Worm (Caenorhabditis elegans) whole organism, L2 larva: ENCODE results near the gene immp-2.
A peak's percentile ranks its signal among the peaks of the same experiment; 100 is the strongest.

Experiments
- C34F6.9 ChIP-seq: fragments of 150-350 bp; optimal IDR thresholded peaks from 2 replicates; lab custom pipeline; 2014; ENCODE audit warnings: missing biosample characterization, missing genetic modification characterization
- F13H6.1 ChIP-seq: sonication (generic microtip); optimal IDR thresholded peaks from 2 replicates; lab custom pipeline; 2016; ENCODE audit warnings: missing genetic modification characterization, missing compliant biosample characterization
- ZK546.5 ChIP-seq: sonication (generic microtip); optimal IDR thresholded peaks from 2 replicates; lab custom pipeline; 2017; ENCODE audit warnings: missing biosample characterization, missing genetic modification characterization
- lin-13 ChIP-seq: fragments of 150-350 bp; optimal IDR thresholded peaks from 2 replicates; lab custom pipeline; 2014; ENCODE audit warnings: missing biosample characterization, missing genetic modification reagents, missing genetic modification characterization
- lsy-2 ChIP-seq, 2 experiments: fragments of 150-350 bp in 1 of 2; sonication (generic microtip) in 1 of 2; optimal IDR thresholded peaks; 2 replicates each; lab custom pipeline; 2014 to 2017; ENCODE audit warnings: missing biosample characterization in 2 of 2, missing genetic modification characterization in 2 of 2
- mdl-1 ChIP-seq, 2 experiments: fragments of 150-350 bp in 1 of 2; sonication (generic microtip) in 1 of 2; optimal IDR thresholded peaks; 2 replicates each; lab custom pipeline; 2017; ENCODE audit warnings: missing biosample characterization in 2 of 2, missing genetic modification characterization in 2 of 2
- nhr-10 ChIP-seq: sonication (generic microtip); optimal IDR thresholded peaks from 2 replicates; lab custom pipeline; 2017; ENCODE audit warnings: missing biosample characterization, missing genetic modification characterization
- nhr-11 ChIP-seq: fragments of 150-350 bp; optimal IDR thresholded peaks from 2 replicates; lab custom pipeline; 2014; ENCODE audit warnings: missing biosample characterization, missing genetic modification characterization
- nhr-237 ChIP-seq: fragments of 150-350 bp; optimal IDR thresholded peaks from 2 replicates; lab custom pipeline; 2014; ENCODE audit warnings: missing biosample characterization, missing genetic modification characterization
- sem-4 ChIP-seq: fragments of 150-350 bp; optimal IDR thresholded peaks from 2 replicates; lab custom pipeline; 2014; ENCODE audit warnings: missing biosample characterization, missing genetic modification reagents, missing genetic modification characterization
- sma-3 ChIP-seq: sonication (generic microtip); optimal IDR thresholded peaks from 2 replicates; lab custom pipeline; 2016; ENCODE audit warnings: missing genetic modification reagents, missing genetic modification characterization, missing compliant biosample characterization
- unc-39 ChIP-seq: fragments of 150-350 bp; optimal IDR thresholded peaks from 2 replicates; lab custom pipeline; 2014; ENCODE audit warnings: missing biosample characterization, missing genetic modification characterization
- ztf-11 ChIP-seq: sonication (generic microtip); optimal IDR thresholded peaks from 2 replicates; lab custom pipeline; 2017; ENCODE audit warnings: missing biosample characterization, missing genetic modification characterization

Gene immp-2

DNA sequence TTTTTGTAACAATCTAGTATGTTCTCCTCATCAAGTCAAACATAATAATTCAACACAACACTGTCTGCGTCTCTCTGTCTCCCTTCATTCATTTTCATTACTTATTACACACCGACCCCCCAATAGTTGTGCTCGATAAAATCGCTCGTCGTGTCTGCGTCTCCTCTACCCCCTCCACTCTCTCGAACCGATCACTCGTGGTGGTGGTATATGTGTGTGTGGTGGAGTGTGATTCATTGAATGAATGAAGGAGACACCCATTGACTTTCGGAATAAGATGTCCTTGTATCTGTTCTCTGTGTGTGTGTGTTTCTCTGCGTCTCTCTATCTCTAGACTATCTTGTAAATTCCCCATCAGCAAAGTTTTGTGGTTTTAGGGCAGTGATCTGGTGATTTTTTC is 47.8 kb downstream of the immp-2 start (continued):
- TF ChIP-seq nhr-10 (tag; lab: Kevin White, UChicago) (no peak), mdl-1 (tag; optimal IDR thresholded peaks at IDR 0.05; lab: Kevin White, UChicago) (peak in 1 of 2 experiments; percentile 22), C34F6.9 (tag; lab: Kevin White, UChicago) (peak; percentile 52), ztf-11 (tag; lab: Kevin White, UChicago) (no peak), nhr-237 (tag; lab: Kevin White, UChicago) (no peak), sma-3 (GFP tag; lab: Kevin White, UChicago) (peak; percentile 75), unc-39 (no peak), F13H6.1 (tag; lab: Kevin White, UChicago) (peak; percentile 72), lin-13 (GFP tag; lab: Kevin White, UChicago) (peak; percentile 49), ZK546.5 (tag; lab: Kevin White, UChicago) (no peak), sem-4 (tag; lab: Kevin White, UChicago) (peak; percentile 11), nhr-11 (tag; lab: Kevin White, UChicago) (no peak), lsy-2 (tag; optimal IDR thresholded peaks at IDR 0.05; lab: Kevin White, UChicago) (peak in 1 of 2 experiments; percentile 72)
